Worm (Caenorhabditis elegans) whole organism, midembryonic: ENCODE results near the gene npl-4.1.

Experiments
- T22C8.4 ChIP-seq: fragments of 200-800 bp; sonication (Bioruptor generic); IDR thresholded peaks from 2 replicates; pipeline ENCODE4 v1.3.6; 2022; ENCODE audit warnings: missing genetic modification characterization, missing compliant biosample characterization
- cog-1 ChIP-seq: sonication (generic microtip); optimal IDR thresholded peaks from 2 replicates; lab custom pipeline; 2016; ENCODE audit warnings: missing genetic modification characterization, missing compliant biosample characterization
- flt-1 ChIP-seq: fragments of 200-800 bp; sonication (Bioruptor generic); IDR thresholded peaks from 2 replicates; pipeline ENCODE4 v1.3.6; 2022; ENCODE audit warnings: missing genetic modification characterization, missing compliant biosample characterization
- klf-2 ChIP-seq: fragments of 200-800 bp; sonication (Bioruptor generic); conservative IDR thresholded peaks from 2 replicates; pipeline ENCODE4 v1.3.6; 2022; ENCODE audit warnings: missing genetic modification reagents, missing genetic modification characterization, missing compliant biosample characterization
- med-1 ChIP-seq: sonication (generic microtip); optimal IDR thresholded peaks from 2 replicates; lab custom pipeline; 2017; ENCODE audit warnings: missing genetic modification characterization, mild to moderate bottlenecking, missing compliant biosample characterization, antibody characterized with exemption, missing genetic modification reagents; ENCODE audit not compliant: insufficient read depth
- ref-1 ChIP-seq: fragments of 200-800 bp; sonication (Bioruptor generic); conservative IDR thresholded peaks from 2 replicates; pipeline ENCODE4 v1.3.6; 2022; ENCODE audit warnings: missing genetic modification reagents, missing genetic modification characterization, missing compliant biosample characterization
- tab-1 ChIP-seq: fragments of 200-800 bp; sonication (Bioruptor generic); IDR thresholded peaks from 2 replicates; pipeline ENCODE4 v1.3.6; 2022; ENCODE audit warnings: missing genetic modification characterization, missing compliant biosample characterization
- ztf-23 ChIP-seq: fragments of 200-800 bp; sonication (Bioruptor generic); IDR thresholded peaks from 2 replicates; pipeline ENCODE4 v1.3.6; 2022; ENCODE audit warnings: missing genetic modification reagents, missing genetic modification characterization, missing compliant biosample characterization
- ztf-29 ChIP-seq: fragments of 200-800 bp; sonication (Bioruptor generic); IDR thresholded peaks from 2 replicates; pipeline ENCODE4 v1.3.6; 2022; ENCODE audit warnings: missing genetic modification reagents, missing genetic modification characterization, missing compliant biosample characterization

npl-4.1 gene

DNA sequence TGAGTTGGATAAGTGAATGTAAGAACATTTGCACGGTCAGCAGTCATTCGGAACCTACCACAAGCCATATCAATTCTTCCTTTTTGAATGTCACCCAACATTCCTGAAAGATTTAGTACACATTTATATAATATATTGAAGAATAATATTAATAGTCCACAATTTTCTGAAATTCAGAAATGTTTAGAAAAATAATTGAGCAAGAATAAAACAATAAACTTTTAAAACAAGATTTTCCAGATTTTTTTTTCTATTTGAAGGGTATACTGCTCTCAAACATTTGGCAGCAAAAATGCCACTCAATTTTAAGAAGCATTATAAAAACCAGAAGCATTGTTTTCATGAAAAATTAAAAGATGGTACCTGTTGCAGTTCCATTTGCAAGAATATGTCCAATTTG is 5.7 kb downstream of the npl-4.1 start, which contains the start of gene F59E12.8:
F59E12.8 (minus strand) TSS at position 101 of the 400 bp plus-strand sequence.
- TF ChIP-seq flt-1 (GFP tag; lab: Robert Waterston, UW) (no peak), med-1 (GFP tag; lab: Kevin White, UChicago) (no peak)

DNA sequence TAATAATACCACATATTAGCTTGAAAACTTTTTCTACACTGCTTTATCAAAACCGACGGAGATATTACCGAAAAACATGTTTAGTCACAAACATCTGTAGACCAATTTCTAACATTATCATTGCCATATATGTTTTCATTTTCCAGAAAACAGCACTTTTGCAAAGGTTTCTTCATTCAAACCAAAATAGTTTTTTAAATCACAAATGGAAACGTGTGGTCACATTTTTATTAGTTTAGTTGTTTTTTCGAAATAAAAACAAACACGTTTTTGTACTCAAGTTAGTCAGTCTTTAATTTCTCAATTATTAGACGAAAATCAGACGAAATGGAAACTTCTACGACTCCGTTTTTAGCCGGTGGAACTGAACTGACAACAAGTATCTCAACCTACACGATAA is 6.9 kb downstream of the npl-4.1 start, which contains the start of gene F59E12.3:
F59E12.3 (plus strand) TSS at position 301 of the 400 bp plus-strand sequence.
- TF ChIP-seq tab-1 (GFP tag; lab: Robert Waterston, UW) (no peak), flt-1 (GFP tag; lab: Robert Waterston, UW) (no peak), ztf-23 (GFP tag; lab: Robert Waterston, UW) (no peak), T22C8.4 (no peak), med-1 (GFP tag; lab: Kevin White, UChicago) (no peak), ztf-29 (no peak)

DNA sequence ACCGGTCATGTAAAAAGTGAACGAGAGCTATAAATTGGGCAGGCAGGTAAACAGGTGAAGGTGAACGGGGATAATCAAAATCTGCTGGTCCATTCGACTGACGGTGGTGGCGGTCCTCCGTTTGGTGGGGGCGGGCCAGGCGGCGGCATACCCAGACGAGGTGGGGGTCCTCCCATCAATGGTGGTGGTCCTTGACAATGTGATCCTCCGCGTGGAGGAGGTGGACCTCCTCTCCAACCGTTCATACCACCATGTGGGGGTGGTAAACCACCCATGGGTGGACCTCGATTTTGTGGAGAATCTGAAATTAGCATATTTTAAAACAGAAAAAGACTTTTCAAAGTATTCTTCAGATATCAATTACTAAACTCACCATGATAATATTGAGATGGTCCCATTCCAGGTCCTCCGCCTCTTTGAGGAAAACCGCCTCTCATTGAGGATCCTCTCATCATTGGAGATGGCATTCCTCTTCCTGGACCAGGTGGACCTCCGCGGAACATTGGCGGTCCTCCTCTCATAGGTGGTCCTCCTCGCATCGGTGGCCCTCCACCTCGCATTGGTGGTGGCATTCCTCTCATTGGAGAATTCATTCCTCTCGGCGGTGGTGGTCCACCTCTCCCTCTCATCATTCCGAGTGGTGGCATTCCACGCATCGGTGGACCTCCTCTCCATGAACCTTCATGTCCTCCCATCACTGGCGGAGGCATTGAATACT is 9.4 kb downstream of the npl-4.1 start:
- TF ChIP-seq cog-1 (tag; lab: Kevin White, UChicago) (no peak), ztf-29 (no peak), flt-1 (GFP tag; lab: Robert Waterston, UW) (no peak), ref-1 (GFP tag; lab: Robert Waterston, UW) (no peak), tab-1 (GFP tag; lab: Robert Waterston, UW) (no peak), T22C8.4 (no peak), klf-2 (GFP tag; lab: Robert Waterston, UW) (no peak), ztf-23 (GFP tag; lab: Robert Waterston, UW) (no peak), med-1 (GFP tag; lab: Kevin White, UChicago) (no peak)

DNA sequence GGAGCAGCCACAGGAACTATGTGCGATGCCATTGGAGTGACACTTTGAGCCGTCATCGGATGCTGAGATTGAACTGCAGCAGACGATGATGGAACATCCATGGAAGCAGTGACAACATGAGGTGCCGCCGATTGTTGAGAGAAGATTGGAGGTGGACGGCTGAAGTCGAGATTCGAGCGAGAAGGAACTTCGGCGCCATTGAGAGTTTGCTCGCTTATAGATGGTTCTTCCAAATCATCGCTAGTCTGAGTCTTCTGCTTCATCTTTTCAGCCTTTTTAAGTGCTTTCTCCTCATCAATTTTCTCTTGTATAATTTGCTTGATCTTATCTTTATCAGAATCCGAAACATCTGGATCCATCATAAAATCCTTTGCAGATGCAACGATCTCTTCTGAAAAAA is 11.0 kb downstream of the npl-4.1 start:
- no peak for TF ChIP-seq klf-2 (GFP tag; lab: Robert Waterston, UW)
- TF ChIP-seq ref-1 (GFP tag; lab: Robert Waterston, UW) = no peak

DNA sequence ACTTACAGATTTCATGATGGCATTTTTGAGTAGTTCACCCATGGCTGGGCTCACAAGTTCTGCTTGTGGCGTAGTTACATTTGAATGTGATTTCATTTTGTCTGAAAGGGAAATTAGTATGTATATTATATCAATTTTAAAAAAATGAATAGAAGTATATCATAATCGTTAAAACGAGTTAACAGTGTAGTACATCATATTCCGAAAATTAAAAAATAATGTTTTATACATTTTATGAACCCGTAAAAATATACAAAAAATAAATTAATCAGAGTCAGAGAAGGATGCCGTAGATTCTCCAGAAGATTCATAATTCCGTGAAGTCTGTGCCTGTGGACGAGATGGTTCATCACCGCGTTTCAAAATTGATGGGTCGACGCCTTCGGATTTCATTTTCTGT is 15.8 kb downstream of the npl-4.1 start, which contains the start of gene F59E12.9:
F59E12.9 (minus strand) TSS at position 101 of the 400 bp plus-strand sequence.
- TF ChIP-seq med-1 (GFP tag; lab: Kevin White, UChicago) = no peak
- TF ChIP-seq ztf-23 (GFP tag; lab: Robert Waterston, UW) = no peak
- no peak for TF ChIP-seq tab-1 (GFP tag; lab: Robert Waterston, UW)
- TF ChIP-seq flt-1 (GFP tag; lab: Robert Waterston, UW) = no peak
- no peak for TF ChIP-seq ref-1 (GFP tag; lab: Robert Waterston, UW)
- TF ChIP-seq ztf-29 = no peak
- TF ChIP-seq klf-2 (GFP tag; lab: Robert Waterston, UW) = no peak
- TF ChIP-seq cog-1 (tag; lab: Kevin White, UChicago) = no peak

DNA sequence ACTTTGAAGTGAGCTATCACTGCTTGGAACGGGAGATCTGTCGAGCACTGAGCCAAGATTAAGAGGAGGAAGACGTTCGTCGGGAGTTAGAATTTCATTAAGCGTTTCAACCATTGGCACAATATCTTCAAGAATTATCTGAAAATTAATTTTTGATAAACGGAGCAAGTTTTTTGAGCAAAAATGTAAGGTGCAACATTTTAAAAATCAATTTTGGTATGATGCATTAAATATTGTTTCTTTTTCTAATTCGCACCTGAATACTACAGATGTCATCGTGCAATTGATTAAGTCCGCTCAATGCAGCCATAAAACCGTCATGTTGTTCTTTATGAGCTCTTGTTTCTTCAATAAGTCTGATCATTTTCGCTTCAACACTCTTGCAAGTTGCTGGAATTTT is 17.1 kb downstream of the npl-4.1 start, which contains the start of gene ddl-1:
ddl-1 (minus strand) TSS at position 101 of the 400 bp plus-strand sequence.
- TF ChIP-seq ref-1 (GFP tag; lab: Robert Waterston, UW) (no peak), ztf-23 (GFP tag; lab: Robert Waterston, UW) (no peak), cog-1 (tag; lab: Kevin White, UChicago) (no peak), med-1 (GFP tag; lab: Kevin White, UChicago) (no peak), ztf-29 (no peak), T22C8.4 (no peak), klf-2 (GFP tag; lab: Robert Waterston, UW) (no peak), tab-1 (GFP tag; lab: Robert Waterston, UW) (no peak), flt-1 (GFP tag; lab: Robert Waterston, UW) (no peak)

DNA sequence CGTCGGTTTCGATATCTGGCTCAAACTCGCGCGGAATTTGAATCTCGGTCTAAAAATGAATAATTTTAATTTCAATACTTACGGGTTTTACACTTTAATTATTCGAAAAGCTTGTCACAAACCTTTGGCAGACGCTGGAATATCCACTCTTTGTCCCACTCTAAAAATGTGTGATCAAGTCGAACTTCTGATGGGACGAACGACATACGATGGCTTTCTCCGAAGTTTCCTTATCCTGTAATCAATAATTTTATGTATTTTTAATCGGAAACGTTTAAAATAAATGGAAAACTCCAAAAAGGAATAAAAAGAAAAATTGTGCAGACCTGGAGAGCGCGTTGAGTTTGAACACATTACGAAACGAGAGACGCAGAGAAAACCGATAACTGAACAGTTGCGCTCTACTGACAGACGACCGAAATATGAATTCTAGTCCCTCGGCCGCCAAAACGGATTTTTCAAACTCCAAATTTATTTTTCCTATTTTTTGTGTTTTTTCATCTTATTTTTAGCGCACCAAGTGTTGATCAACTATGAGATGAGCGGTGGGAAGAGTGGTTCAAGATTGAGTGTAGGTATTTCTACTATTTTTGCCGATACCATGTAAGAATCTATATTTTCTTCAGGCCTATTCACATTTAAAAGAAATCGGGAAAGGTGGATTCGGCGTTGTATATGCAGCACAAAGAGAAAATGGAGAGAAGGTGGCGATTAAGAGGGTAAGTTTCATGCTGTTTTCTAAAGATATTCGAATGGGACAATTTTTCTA is 18.3 kb downstream of the npl-4.1 start, which contains the start of the genes sam-4, F59E12.17 and zyg-1:
sam-4 (minus strand) TSS at position 51 of the 769 bp plus-strand sequence.
F59E12.17 (minus strand) TSS at position 235 of the 769 bp plus-strand sequence.
zyg-1 (plus strand) TSS at position 513 of the 769 bp plus-strand sequence.
- TF ChIP-seq ztf-29 (no peak), cog-1 (tag; lab: Kevin White, UChicago) (no peak), ztf-23 (GFP tag; lab: Robert Waterston, UW) (no peak), klf-2 (GFP tag; lab: Robert Waterston, UW) (no peak), ref-1 (GFP tag; lab: Robert Waterston, UW) (no peak), flt-1 (GFP tag; lab: Robert Waterston, UW) (no peak), T22C8.4 (no peak), med-1 (GFP tag; lab: Kevin White, UChicago) (no peak), tab-1 (GFP tag; lab: Robert Waterston, UW) (no peak)

DNA sequence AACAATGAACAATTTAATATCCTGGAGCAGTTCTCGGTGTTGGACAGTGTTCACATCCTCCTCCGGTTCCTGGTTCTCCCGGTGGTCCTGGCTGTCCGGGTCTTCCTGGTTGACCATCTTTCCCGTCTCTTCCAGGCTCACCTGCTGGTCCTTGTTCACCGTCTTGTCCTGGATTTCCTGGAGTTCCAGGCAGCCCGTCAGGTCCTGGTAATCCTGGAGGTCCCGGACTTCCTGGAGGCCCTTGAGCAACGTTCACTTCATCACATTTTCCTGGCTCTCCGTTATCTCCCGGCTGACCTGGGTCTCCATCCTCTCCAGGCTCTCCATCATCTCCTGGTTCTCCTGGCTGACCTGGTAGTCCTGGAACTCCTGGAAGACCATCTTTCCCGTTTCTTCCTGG is 20.3 kb downstream of the npl-4.1 start:
- TF ChIP-seq ztf-29 (no peak), flt-1 (GFP tag; lab: Robert Waterston, UW) (no peak), cog-1 (tag; lab: Kevin White, UChicago) (no peak), klf-2 (GFP tag; lab: Robert Waterston, UW) (no peak), tab-1 (GFP tag; lab: Robert Waterston, UW) (no peak), ztf-23 (GFP tag; lab: Robert Waterston, UW) (no peak), ref-1 (GFP tag; lab: Robert Waterston, UW) (no peak), T22C8.4 (no peak), med-1 (GFP tag; lab: Kevin White, UChicago) (no peak)

DNA sequence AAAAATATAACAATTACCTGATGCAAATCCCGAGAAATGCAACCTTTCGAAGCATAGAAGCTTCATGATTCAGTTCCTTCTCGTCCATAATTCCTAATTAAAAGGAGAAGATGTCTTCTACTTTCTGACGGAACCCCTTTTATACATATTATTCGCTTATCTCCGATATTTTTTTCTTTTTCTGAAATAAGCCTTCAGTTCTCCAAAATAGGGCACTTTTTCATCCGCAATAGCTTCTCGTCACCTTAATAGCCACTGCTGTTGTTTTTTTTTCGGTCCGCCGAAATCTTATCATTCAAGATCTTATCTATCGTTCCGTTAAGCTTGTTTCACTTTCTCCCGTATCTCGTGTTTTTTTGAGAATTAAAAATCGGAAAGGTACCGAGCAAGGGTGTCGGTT is 21.2 kb downstream of the npl-4.1 start, which contains the start of gene bli-2:
bli-2 (minus strand) TSS at position 101 of the 400 bp plus-strand sequence.
- TF ChIP-seq ztf-29 = no peak
- TF ChIP-seq flt-1 (GFP tag; lab: Robert Waterston, UW) = no peak
- TF ChIP-seq cog-1 (tag; lab: Kevin White, UChicago) = no peak
- no peak for TF ChIP-seq T22C8.4
- TF ChIP-seq ref-1 (GFP tag; lab: Robert Waterston, UW) = no peak
- TF ChIP-seq tab-1 (GFP tag; lab: Robert Waterston, UW) = no peak
- no peak for TF ChIP-seq klf-2 (GFP tag; lab: Robert Waterston, UW)
- TF ChIP-seq med-1 (GFP tag; lab: Kevin White, UChicago) = no peak
- no peak for TF ChIP-seq ztf-23 (GFP tag; lab: Robert Waterston, UW)
